Fruit fly (Drosophila melanogaster) whole organism, prepupa: ENCODE data around the gene CG15544.

Source experiments
- CG10631 ChIP-seq: fragments of 200-800 bp; sonication (Bioruptor generic); optimal IDR thresholded peaks from 2 replicates; lab custom pipeline; 2016; ENCODE audit warnings: missing biosample characterization, missing genetic modification characterization
- CG10669 ChIP-seq: fragments of 200-800 bp; sonication (Bioruptor generic); optimal IDR thresholded peaks from 3 replicates; lab custom pipeline; 2018; ENCODE audit warnings: missing biosample characterization, mild to moderate bottlenecking, missing genetic modification characterization, moderate library complexity
- CG11902 ChIP-seq: fragments of 200-800 bp; sonication (Bioruptor generic); optimal IDR thresholded peaks from 3 replicates; lab custom pipeline; 2016; ENCODE audit warnings: missing biosample characterization, missing genetic modification characterization
- CG1621 ChIP-seq: fragments of 200-800 bp; sonication (Bioruptor generic); optimal IDR thresholded peaks from 3 replicates; lab custom pipeline; 2018; ENCODE audit warnings: missing biosample characterization, mild to moderate bottlenecking, missing genetic modification characterization
- CG3032 ChIP-seq: fragments of 200-800 bp; optimal IDR thresholded peaks from 2 replicates; lab custom pipeline; 2019; ENCODE audit warnings: missing biosample characterization, mild to moderate bottlenecking, missing genetic modification characterization, moderate library complexity
- CG31627 ChIP-seq: fragments of 200-800 bp; sonication (Bioruptor generic); optimal IDR thresholded peaks from 3 replicates; lab custom pipeline; 2016; ENCODE audit warnings: missing biosample characterization, missing genetic modification characterization
- CG32006 ChIP-seq: fragments of 200-800 bp; sonication (Bioruptor generic); optimal IDR thresholded peaks from 3 replicates; lab custom pipeline; 2017; ENCODE audit warnings: missing biosample characterization, mild to moderate bottlenecking, missing genetic modification characterization
- CG34406 ChIP-seq: fragments of 200-800 bp; sonication (Bioruptor generic); optimal IDR thresholded peaks from 3 replicates; lab custom pipeline; 2016; ENCODE audit warnings: missing biosample characterization, missing genetic modification characterization
- CG3919 ChIP-seq: fragments of 200-800 bp; sonication (Bioruptor generic); optimal IDR thresholded peaks from 3 replicates; lab custom pipeline; 2016; ENCODE audit warnings: missing biosample characterization, missing genetic modification characterization
- CG6792 ChIP-seq: fragments of 200-800 bp; sonication (Bioruptor generic); optimal IDR thresholded peaks from 3 replicates; lab custom pipeline; 2016; ENCODE audit warnings: missing biosample characterization, missing genetic modification characterization
- CG6808 ChIP-seq: fragments of 200-800 bp; sonication (Bioruptor generic); optimal IDR thresholded peaks from 3 replicates; lab custom pipeline; 2017; ENCODE audit warnings: missing biosample characterization, missing genetic modification characterization, mild to moderate bottlenecking, moderate library complexity, missing genetic modification reagents
- CG6854 ChIP-seq: fragments of 200-800 bp; sonication (Bioruptor generic); optimal IDR thresholded peaks from 2 replicates; lab custom pipeline; 2017; ENCODE audit warnings: missing biosample characterization, mild to moderate bottlenecking, missing genetic modification characterization
- CG7368 ChIP-seq: fragments of 200-800 bp; sonication (Bioruptor generic); optimal IDR thresholded peaks from 3 replicates; lab custom pipeline; 2016; ENCODE audit warnings: missing biosample characterization, missing genetic modification characterization
- CG8119 ChIP-seq: fragments of 200-800 bp; sonication (Bioruptor generic); IDR thresholded peaks from 3 replicates; pipeline ENCODE4 v1.3.6; 2022; ENCODE audit warnings: missing biosample characterization, missing genetic modification characterization
- CG8319 ChIP-seq: fragments of 200-800 bp; sonication (Bioruptor generic); optimal IDR thresholded peaks from 3 replicates; lab custom pipeline; 2016; ENCODE audit warnings: missing biosample characterization, missing genetic modification characterization
- CG9139 ChIP-seq: fragments of 200-800 bp; sonication (Bioruptor generic); optimal IDR thresholded peaks from 3 replicates; lab custom pipeline; 2017; ENCODE audit warnings: missing biosample characterization, mild to moderate bottlenecking, missing genetic modification characterization
- Eip75B ChIP-seq: fragments of 200-800 bp; sonication (Bioruptor generic); optimal IDR thresholded peaks from 3 replicates; lab custom pipeline; 2016; ENCODE audit warnings: missing biosample characterization, missing genetic modification characterization
- Eip78C ChIP-seq: fragments of 200-800 bp; sonication (Bioruptor generic); peaks from one replicate; lab custom pipeline; 2016; ENCODE audit warnings: missing biosample characterization, missing genetic modification characterization
- Eip93F ChIP-seq: fragments of 200-800 bp; sonication (Bioruptor generic); optimal IDR thresholded peaks from 2 replicates; lab custom pipeline; 2016; ENCODE audit warnings: missing biosample characterization, mild to moderate bottlenecking, missing genetic modification characterization
- Ets21C ChIP-seq: fragments of 200-800 bp; sonication (Bioruptor generic); optimal IDR thresholded peaks from 3 replicates; lab custom pipeline; 2016; ENCODE audit warnings: missing biosample characterization, missing genetic modification characterization
- Ets96B ChIP-seq: fragments of 200-800 bp; optimal IDR thresholded peaks from 2 replicates; lab custom pipeline; 2019; ENCODE audit warnings: missing biosample characterization, mild to moderate bottlenecking, missing genetic modification characterization, moderate library complexity
- Gug ChIP-seq: fragments of 200-800 bp; sonication (Bioruptor generic); IDR thresholded peaks from 2 replicates; pipeline ENCODE4 v1.3.6; 2022; ENCODE audit warnings: missing biosample characterization, missing genetic modification characterization
- Hr38 ChIP-seq: sonication (Bioruptor generic); optimal IDR thresholded peaks from 2 replicates; lab custom pipeline; 2016; ENCODE audit warnings: missing biosample characterization, missing genetic modification characterization
- Hr39 ChIP-seq: fragments of 200-800 bp; sonication (Bioruptor generic); optimal IDR thresholded peaks from 2 replicates; lab custom pipeline; 2016; ENCODE audit warnings: missing biosample characterization, missing genetic modification characterization
- Hr4 ChIP-seq: fragments of 200-800 bp; sonication (Bioruptor generic); optimal IDR thresholded peaks from 3 replicates; lab custom pipeline; 2016; ENCODE audit warnings: missing biosample characterization, missing genetic modification characterization
- OdsH ChIP-seq: fragments of 200-800 bp; sonication (Bioruptor generic); optimal IDR thresholded peaks from 3 replicates; lab custom pipeline; 2016; ENCODE audit warnings: missing biosample characterization, missing genetic modification characterization
- Sox102F ChIP-seq: fragments of 200-800 bp; sonication (Bioruptor generic); optimal IDR thresholded peaks from 2 replicates; lab custom pipeline; 2016; ENCODE audit warnings: missing biosample characterization, mild to moderate bottlenecking, missing genetic modification characterization
- Sox14 ChIP-seq: fragments of 200-800 bp; sonication (Bioruptor generic); optimal IDR thresholded peaks from 3 replicates; lab custom pipeline; 2016; ENCODE audit warnings: missing biosample characterization, missing genetic modification characterization
- Sox15 ChIP-seq: fragments of 200-800 bp; sonication (Bioruptor generic); optimal IDR thresholded peaks from 3 replicates; lab custom pipeline; 2016; ENCODE audit warnings: missing biosample characterization, missing genetic modification characterization
- achi ChIP-seq: fragments of 200-800 bp; sonication (Bioruptor generic); optimal IDR thresholded peaks from 3 replicates; lab custom pipeline; 2016; ENCODE audit warnings: missing biosample characterization, missing genetic modification characterization
- dac ChIP-seq: fragments of 200-800 bp; sonication (Bioruptor generic); optimal IDR thresholded peaks from 2 replicates; lab custom pipeline; 2017; ENCODE audit warnings: missing biosample characterization, mild to moderate bottlenecking, missing genetic modification characterization
- dsx ChIP-seq: fragments of 200-800 bp; optimal IDR thresholded peaks from 3 replicates; lab custom pipeline; 2019; ENCODE audit warnings: missing biosample characterization, mild to moderate bottlenecking, missing genetic modification characterization, moderate library complexity; ENCODE audit not compliant: poor library complexity, severe bottlenecking
- eg ChIP-seq: fragments of 200-800 bp; sonication (Bioruptor generic); IDR thresholded peaks from 3 replicates; pipeline ENCODE4 v1.3.6; 2022; ENCODE audit warnings: missing biosample characterization, missing genetic modification characterization
- esn ChIP-seq: fragments of 200-800 bp; sonication (Bioruptor generic); optimal IDR thresholded peaks from 2 replicates; lab custom pipeline; 2016; ENCODE audit warnings: missing biosample characterization, mild to moderate bottlenecking, missing genetic modification characterization, moderate library complexity
- fkh ChIP-seq: fragments of 200-800 bp; sonication (Bioruptor generic); optimal IDR thresholded peaks from 3 replicates; lab custom pipeline; 2017; ENCODE audit warnings: missing biosample characterization, mild to moderate bottlenecking, missing genetic modification characterization, moderate library complexity
- lz ChIP-seq: fragments of 200-800 bp; sonication (Bioruptor generic); optimal IDR thresholded peaks from 3 replicates; lab custom pipeline; 2016; ENCODE audit warnings: missing biosample characterization, missing genetic modification characterization
- spab ChIP-seq: fragments of 200-800 bp; sonication (Bioruptor generic); optimal IDR thresholded peaks from 2 replicates; lab custom pipeline; 2017; ENCODE audit warnings: missing biosample characterization, mild to moderate bottlenecking, missing genetic modification characterization, missing genetic modification reagents
- ss ChIP-seq, 2 experiments: fragments of 200-800 bp; sonication (Bioruptor generic); optimal IDR thresholded peaks; 2 replicates in 1 of 2; 3 replicates in 1 of 2; lab custom pipeline; 2017 to 2018; ENCODE audit warnings: mild to moderate bottlenecking in 2 of 2, missing biosample characterization in 2 of 2, missing genetic modification characterization in 2 of 2, moderate library complexity in 1 of 2
- svp ChIP-seq: fragments of 200-800 bp; sonication (Bioruptor generic); peaks from one replicate; lab custom pipeline; 2016; ENCODE audit warnings: missing biosample characterization, missing genetic modification characterization
- topi ChIP-seq: fragments of 200-800 bp; sonication (Bioruptor generic); optimal IDR thresholded peaks from 3 replicates; lab custom pipeline; 2016; ENCODE audit warnings: missing biosample characterization, missing genetic modification characterization
- vri ChIP-seq: fragments of 200-800 bp; sonication (Bioruptor generic); optimal IDR thresholded peaks from 3 replicates; lab custom pipeline; 2016; ENCODE audit warnings: missing biosample characterization, mild to moderate bottlenecking, missing genetic modification characterization

Gene CG15544

DNA sequence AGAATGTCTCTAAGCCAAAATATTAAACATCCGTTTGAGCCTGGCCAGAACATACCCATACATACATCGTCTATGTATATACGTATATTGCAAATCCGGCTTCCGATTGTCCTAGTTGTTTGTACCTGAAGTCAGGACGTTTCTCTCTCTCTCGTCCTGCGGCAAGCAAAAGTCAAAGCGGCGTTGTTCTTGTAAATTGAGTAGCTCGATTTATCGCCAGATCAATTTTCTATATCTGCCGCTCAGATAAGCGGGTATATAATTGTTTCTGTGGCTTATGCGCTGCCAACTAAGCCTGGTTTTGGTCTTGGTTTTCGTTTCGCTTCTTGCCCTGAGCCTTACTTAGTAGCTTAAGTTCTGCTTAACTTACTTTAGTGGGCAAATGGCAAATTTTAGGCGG lies 29.0 kb downstream of the CG15544 start:
- no peak for TF ChIP-seq CG10631
- TF ChIP-seq Eip75B = no peak
- no peak for TF ChIP-seq Eip93F (GFP tag; lab: Kevin White, UChicago)
- no peak for TF ChIP-seq Ets96B
- TF ChIP-seq fkh (GFP tag; lab: Kevin White, UChicago) = no peak
- no peak for TF ChIP-seq lz (GFP tag; lab: Kevin White, UChicago)

- TF ChIP-seq CG34406 (GFP tag; lab: Kevin White, UChicago) (no peak), svp (GFP tag; lab: Kevin White, UChicago) (peak; percentile 49), Sox14 (no peak), Ets96B (no peak), CG10669 (GFP tag; lab: Kevin White, UChicago) (peak; percentile 8)
Observed at dm6 chr3R:30859901-30860560, 32.4 kb downstream of the CG15544 start.

dm6 chr3R:30860561-30860928 lies 32.9 kb downstream of the CG15544 start:
- TF ChIP-seq CG1621 (tag; lab: Kevin White, UChicago) = no peak
- TF ChIP-seq CG32006 = no peak
- TF ChIP-seq CG3032 (tag; lab: Kevin White, UChicago) = no peak
- TF ChIP-seq ss (GFP tag; optimal IDR thresholded peaks at IDR 0.05; lab: Kevin White, UChicago) = peak; percentile 16 to 49

DNA sequence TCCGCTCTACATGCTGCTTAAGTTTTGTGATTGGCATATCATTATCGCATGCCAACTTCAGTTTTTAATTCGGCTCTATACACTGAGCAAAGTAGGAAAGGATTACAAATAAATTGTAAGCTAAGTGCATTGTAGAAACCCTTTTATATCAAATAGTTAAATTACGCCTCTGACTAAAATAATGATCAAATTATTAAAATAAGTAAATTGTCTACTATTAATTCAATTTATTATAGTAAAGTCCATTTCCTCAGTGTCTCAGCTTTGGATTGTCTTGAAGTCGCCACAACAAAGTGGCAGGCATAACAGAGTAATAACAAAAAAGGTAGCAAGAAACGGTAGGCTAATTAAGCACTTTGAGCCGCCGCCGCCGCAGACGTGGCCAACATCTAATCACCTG lies 34.9 kb downstream of the CG15544 start:
- no peak for TF ChIP-seq CG6854 (GFP tag; lab: Kevin White, UChicago)
- TF ChIP-seq eg (GFP tag; lab: Robert Waterston, UW) = peak; percentile 32; the same call in 1 of the 3 replicates
- TF ChIP-seq Eip78C (GFP tag; lab: Kevin White, UChicago) = peak; percentile 60

DNA sequence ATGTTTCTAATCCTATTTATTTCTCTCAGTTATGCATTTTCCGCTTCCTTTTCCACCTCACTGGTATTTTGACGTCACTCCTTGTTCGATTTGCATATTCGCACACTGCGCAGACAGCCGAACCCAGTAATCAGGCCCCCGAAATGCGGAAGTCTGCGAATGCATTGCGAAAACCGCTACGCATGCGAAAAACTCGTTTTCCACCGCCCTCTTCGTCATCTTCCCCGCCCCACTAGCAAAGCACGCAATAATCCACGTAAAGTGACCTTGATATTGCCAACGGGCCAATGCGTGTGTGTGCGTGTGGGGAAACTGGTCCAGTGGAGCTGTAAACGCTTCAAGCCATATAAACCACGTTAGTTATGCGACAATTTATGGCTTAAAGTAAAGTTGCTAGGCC lies 36.4 kb downstream of the CG15544 start:
- TF ChIP-seq CG3919 (GFP tag; lab: Kevin White, UChicago) (no peak), Ets21C (no peak), Hr4 (GFP tag; lab: Kevin White, UChicago) (no peak), Eip75B (peak; percentile 26), CG10669 (GFP tag; lab: Kevin White, UChicago) (no peak), CG34406 (GFP tag; lab: Kevin White, UChicago) (no peak), ss (GFP tag; optimal IDR thresholded peaks at IDR 0.05; lab: Kevin White, UChicago) (peak in 1 of 2 experiments; percentile 92), CG10631 (no peak), esn (GFP tag; lab: Kevin White, UChicago) (no peak), CG6792 (GFP tag; lab: Kevin White, UChicago) (no peak), CG9139 (GFP tag; lab: Kevin White, UChicago) (no peak)

- TF ChIP-seq Sox102F (GFP tag; lab: Kevin White, UChicago) (no peak), achi (peak; percentile 17), Hr4 (GFP tag; lab: Kevin White, UChicago) (peak; percentile 34), Ets21C (no peak), Hr39 (GFP tag; lab: Kevin White, UChicago) (no peak), vri (no peak), Sox14 (peak; percentile 5), CG11902 (GFP tag; lab: Kevin White, UChicago) (no peak), spab (GFP tag; lab: Kevin White, UChicago) (peak; percentile 36), svp (GFP tag; lab: Kevin White, UChicago) (peak; percentile 36), topi (GFP tag; lab: Kevin White, UChicago) (no peak), CG10631 (peak; percentile 45), CG8319 (no peak), dsx (GFP tag; lab: Kevin White, UChicago) (peak; percentile 11), dac (peak; percentile 9), Hr38 (no peak), OdsH (peak; percentile 56), CG6854 (GFP tag; lab: Kevin White, UChicago) (no peak), CG8119 (GFP tag; lab: Robert Waterston, UW) (peak; percentile 28; the same call in 1 of the 3 replicates), CG6808 (GFP tag; lab: Kevin White, UChicago) (peak; percentile 21), Sox15 (GFP tag; lab: Kevin White, UChicago) (peak; percentile 15), esn (GFP tag; lab: Kevin White, UChicago) (no peak), Gug (GFP tag; lab: Robert Waterston, UW) (no peak), CG7368 (GFP tag; lab: Kevin White, UChicago) (no peak), CG31627 (no peak), Eip75B (no peak)
Observed at dm6 chr3R:30864465-30864864, 36.8 kb downstream of the CG15544 start.
